Worm (Caenorhabditis elegans) whole organism, L3 larva: ENCODE results near the gene Y62E10A.3.

ENCODE experiments used
- R02D3.7 ChIP-seq: fragments of 150-350 bp; optimal IDR thresholded peaks from 2 replicates; lab custom pipeline; 2014; ENCODE audit warnings: missing biosample characterization, missing genetic modification characterization
- ZK546.5 ChIP-seq: sonication (generic microtip); optimal IDR thresholded peaks from 2 replicates; lab custom pipeline; 2017; ENCODE audit warnings: missing biosample characterization, missing genetic modification characterization
- aly-2 ChIP-seq: fragments of 150-350 bp; optimal IDR thresholded peaks from 2 replicates; lab custom pipeline; 2014; ENCODE audit warnings: missing biosample characterization, missing genetic modification characterization
- ama-1 ChIP-seq: fragments of 150-350 bp; optimal IDR thresholded peaks from 2 replicates; lab custom pipeline; 2018
- ceh-9 ChIP-seq: sonication (generic microtip); optimal IDR thresholded peaks from 2 replicates; lab custom pipeline; 2018; ENCODE audit warnings: missing biosample characterization, missing genetic modification characterization
- egl-27 ChIP-seq: sonication (generic microtip); optimal IDR thresholded peaks from 4 replicates; lab custom pipeline; 2017; ENCODE audit warnings: missing biosample characterization, missing genetic modification reagents, missing genetic modification characterization
- elt-1 ChIP-seq: fragments of 150-350 bp; optimal IDR thresholded peaks from 2 replicates; lab custom pipeline; 2014; ENCODE audit warnings: missing biosample characterization, missing genetic modification characterization
- elt-2 ChIP-seq: sonication (generic microtip); optimal IDR thresholded peaks from 2 replicates; lab custom pipeline; 2016; ENCODE audit warnings: missing genetic modification reagents, mild to moderate bottlenecking, missing genetic modification characterization, missing compliant biosample characterization
- elt-3 ChIP-seq, 3 experiments: fragments of 150-350 bp in 1 of 3; sonication (generic microtip) in 2 of 3; optimal IDR thresholded peaks; 2 replicates in 2 of 3; 4 replicates in 1 of 3; lab custom pipeline; 2014 to 2017; ENCODE audit warnings: missing biosample characterization in 3 of 3, missing genetic modification characterization in 3 of 3
- eor-1 ChIP-seq, 2 experiments: fragments of 150-350 bp; optimal IDR thresholded peaks; 2 replicates each; lab custom pipeline; 2014 to 2018; ENCODE audit warnings: missing biosample characterization in 2 of 2, missing genetic modification characterization in 2 of 2
- fkh-2 ChIP-seq: fragments of 150-350 bp; optimal IDR thresholded peaks from 2 replicates; lab custom pipeline; 2014; ENCODE audit warnings: missing biosample characterization, missing genetic modification reagents, missing genetic modification characterization
- fos-1 ChIP-seq: fragments of 150-350 bp; optimal IDR thresholded peaks from 2 replicates; lab custom pipeline; 2014; ENCODE audit warnings: missing biosample characterization, missing genetic modification characterization
- hmg-11 ChIP-seq: sonication (generic microtip); optimal IDR thresholded peaks from 2 replicates; lab custom pipeline; 2016; ENCODE audit warnings: missing genetic modification characterization, missing compliant biosample characterization
- jun-1 ChIP-seq: fragments of 150-350 bp; optimal IDR thresholded peaks from 2 replicates; lab custom pipeline; 2014; ENCODE audit warnings: missing biosample characterization, missing genetic modification reagents, missing genetic modification characterization
- lin-39 ChIP-seq: fragments of 150-350 bp; optimal IDR thresholded peaks from 2 replicates; lab custom pipeline; 2018; ENCODE audit warnings: missing biosample characterization, missing genetic modification reagents, missing genetic modification characterization
- mdl-1 ChIP-seq: fragments of 150-350 bp; optimal IDR thresholded peaks from 2 replicates; lab custom pipeline; 2014; ENCODE audit warnings: missing biosample characterization, missing genetic modification characterization
- mml-1 ChIP-seq: fragments of 150-350 bp; sonication (generic microtip); optimal IDR thresholded peaks from 3 replicates; lab custom pipeline; 2014; ENCODE audit warnings: missing biosample characterization, missing genetic modification characterization
- nhr-11 ChIP-seq: fragments of 150-350 bp; optimal IDR thresholded peaks from 2 replicates; lab custom pipeline; 2014; ENCODE audit warnings: missing biosample characterization, missing genetic modification characterization
- nhr-23 ChIP-seq: fragments of 150-350 bp; optimal IDR thresholded peaks from 2 replicates; lab custom pipeline; 2014; ENCODE audit warnings: missing biosample characterization, missing genetic modification reagents, missing genetic modification characterization
- nhr-25 ChIP-seq: sonication (generic microtip); optimal IDR thresholded peaks from 2 replicates; lab custom pipeline; 2017; ENCODE audit warnings: missing biosample characterization, missing genetic modification characterization
- nhr-28 ChIP-seq: fragments of 150-350 bp; optimal IDR thresholded peaks from 2 replicates; lab custom pipeline; 2014; ENCODE audit warnings: missing biosample characterization, missing genetic modification characterization
- nhr-43 ChIP-seq: sonication (generic microtip); optimal IDR thresholded peaks from 2 replicates; lab custom pipeline; 2016; ENCODE audit warnings: mild to moderate bottlenecking, missing genetic modification characterization, missing compliant biosample characterization; ENCODE audit not compliant: poor library complexity, severe bottlenecking
- nhr-67 ChIP-seq: fragments of 150-350 bp; optimal IDR thresholded peaks from 2 replicates; lab custom pipeline; 2014; ENCODE audit warnings: missing biosample characterization, missing genetic modification characterization
- nhr-76 ChIP-seq: fragments of 150-350 bp; sonication (generic microtip); optimal IDR thresholded peaks from 5 replicates; lab custom pipeline; 2014; ENCODE audit warnings: missing biosample characterization, missing genetic modification characterization
- nhr-77 ChIP-seq: fragments of 150-350 bp; optimal IDR thresholded peaks from 2 replicates; lab custom pipeline; 2014; ENCODE audit warnings: missing biosample characterization, missing genetic modification characterization
- pha-4 ChIP-seq: fragments of 150-350 bp; optimal IDR thresholded peaks from 2 replicates; lab custom pipeline; 2014; ENCODE audit warnings: missing biosample characterization, missing genetic modification reagents, missing genetic modification characterization
- pqm-1 ChIP-seq: fragments of 150-350 bp; optimal IDR thresholded peaks from 2 replicates; lab custom pipeline; 2017; ENCODE audit warnings: missing biosample characterization, missing genetic modification characterization, inconsistent platforms
- tbx-2 ChIP-seq: sonication (generic microtip); optimal IDR thresholded peaks from 2 replicates; lab custom pipeline; 2016; ENCODE audit warnings: mild to moderate bottlenecking, missing genetic modification characterization, missing compliant biosample characterization
- unc-39 ChIP-seq: sonication (generic microtip); optimal IDR thresholded peaks from 4 replicates; lab custom pipeline; 2017; ENCODE audit warnings: missing biosample characterization, missing genetic modification characterization
- unc-62 ChIP-seq: fragments of 150-350 bp; sonication (generic microtip); optimal IDR thresholded peaks from 4 replicates; lab custom pipeline; 2014; ENCODE audit warnings: missing biosample characterization, missing genetic modification reagents, missing genetic modification characterization
- zag-1 ChIP-seq: fragments of 150-350 bp; optimal IDR thresholded peaks from 2 replicates; lab custom pipeline; 2014; ENCODE audit warnings: missing biosample characterization, missing genetic modification characterization
- ztf-11 ChIP-seq: fragments of 150-350 bp; optimal IDR thresholded peaks from 2 replicates; lab custom pipeline; 2014; ENCODE audit warnings: missing biosample characterization, missing genetic modification characterization
- ztf-4 ChIP-seq: fragments of 150-350 bp; optimal IDR thresholded peaks from 2 replicates; lab custom pipeline; 2014; ENCODE audit warnings: missing biosample characterization, missing genetic modification characterization

Y62E10A.3 gene

ce11 chrIV:13348592-13348991, 11.5 kb downstream of the Y62E10A.3 start, which contains the start of gene W02A2.12:
Gene W02A2.12, minus strand, starts transcription at chrIV:13348831.
- no peak for TF ChIP-seq nhr-23 (tag; lab: Kevin White, UChicago)
- TF ChIP-seq tbx-2 (tag; lab: Kevin White, UChicago), result no peak
- TF ChIP-seq R02D3.7 (tag; lab: Kevin White, UChicago), result no peak
- TF ChIP-seq egl-27 (tag; lab: Kevin White, UChicago), result no peak
- TF ChIP-seq jun-1, result no peak
- no peak for TF ChIP-seq ceh-9
- no peak for TF ChIP-seq unc-62
- no peak for TF ChIP-seq hmg-11 (tag; lab: Kevin White, UChicago)
- no peak for TF ChIP-seq elt-3 (tag; optimal IDR thresholded peaks at IDR 0.05; lab: Kevin White, UChicago)

ce11 chrIV:13347232-13347715, 12.8 kb downstream of the Y62E10A.3 start, which contains the start of gene W02A2.9:
Gene W02A2.9, plus strand, starts transcription at chrIV:13347665.
- TF ChIP-seq elt-2 (tag; lab: Kevin White, UChicago) (peak; percentile 89), pqm-1 (tag; lab: Kevin White, UChicago) (peak; percentile 99), pha-4 (tag; lab: Kevin White, UChicago) (peak; percentile 87), nhr-67 (tag; lab: Kevin White, UChicago) (no peak), jun-1 (peak; percentile 60)

DNA sequence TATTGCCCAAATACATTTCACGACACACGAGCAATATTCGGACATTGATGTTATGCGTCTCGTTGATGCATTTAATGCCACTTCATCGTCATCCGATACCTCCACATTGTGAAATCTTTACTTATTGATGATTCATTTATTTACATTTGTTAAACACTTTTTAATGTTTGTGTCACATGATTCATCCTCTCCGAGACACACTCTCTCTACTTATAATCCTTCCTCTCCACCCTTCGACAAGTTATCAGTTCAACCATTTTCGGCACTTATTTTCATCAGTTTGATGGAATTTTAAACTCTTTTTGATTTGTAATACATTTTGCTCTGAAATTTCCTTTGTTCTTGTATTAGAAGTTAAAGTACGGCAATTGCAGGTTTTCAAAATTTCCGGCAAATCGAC, 14.0 kb downstream of the Y62E10A.3 start:
- TF ChIP-seq nhr-77 (tag; lab: Kevin White, UChicago), result no peak
- peak; percentile 85 for TF ChIP-seq jun-1
- TF ChIP-seq zag-1 (tag; lab: Kevin White, UChicago), result no peak
- peak; percentile 99 for TF ChIP-seq pha-4 (tag; lab: Kevin White, UChicago)
- no peak for TF ChIP-seq unc-39
- TF ChIP-seq fos-1 (tag; lab: Kevin White, UChicago), result peak; percentile 36
- peak; percentile 66 for TF ChIP-seq elt-2 (tag; lab: Kevin White, UChicago)
- TF ChIP-seq pqm-1 (tag; lab: Kevin White, UChicago), result peak; percentile 64
- no peak for TF ChIP-seq aly-2 (tag; lab: Kevin White, UChicago)
- no peak for TF ChIP-seq eor-1 (tag; optimal IDR thresholded peaks at IDR 0.05; lab: Kevin White, UChicago)

DNA sequence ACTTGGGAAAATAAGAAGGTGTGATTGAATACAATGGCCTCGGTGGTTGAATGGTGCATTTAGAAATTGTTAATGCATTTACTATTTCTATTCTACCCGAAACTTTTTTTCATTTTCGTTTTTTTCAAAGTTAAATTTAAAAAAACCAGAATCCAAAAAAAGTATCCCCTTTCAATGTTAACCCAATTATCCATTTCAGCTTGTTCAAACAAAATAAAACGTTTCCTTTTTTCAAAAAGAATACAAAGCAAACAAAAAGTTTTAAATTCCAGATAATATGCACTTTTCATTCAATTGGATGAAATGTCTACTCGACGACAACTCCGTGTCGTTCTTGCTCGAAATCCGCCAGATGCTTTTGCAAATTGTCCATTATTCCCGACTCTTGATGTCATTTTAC, 17.5 kb downstream of the Y62E10A.3 start, which contains the start of gene W02A2.5:
W02A2.5 (plus strand) TSS at position 301 of the 400 bp plus-strand sequence.
- TF ChIP-seq pqm-1 (tag; lab: Kevin White, UChicago), result no peak
- TF ChIP-seq elt-1 (tag; lab: Kevin White, UChicago), result no peak
- no peak for TF ChIP-seq nhr-11 (tag; lab: Kevin White, UChicago)
- no peak for TF ChIP-seq nhr-43 (tag; lab: Kevin White, UChicago)
- no peak for TF ChIP-seq lin-39 (tag; lab: Kevin White, UChicago)
- TF ChIP-seq nhr-28, result no peak
- no peak for TF ChIP-seq fkh-2 (tag; lab: Kevin White, UChicago)
- TF ChIP-seq mdl-1, result no peak
- TF ChIP-seq ztf-4, result no peak
- TF ChIP-seq ZK546.5 (tag; lab: Kevin White, UChicago), result no peak
- TF ChIP-seq, all 47 proteins: peak for 0

DNA sequence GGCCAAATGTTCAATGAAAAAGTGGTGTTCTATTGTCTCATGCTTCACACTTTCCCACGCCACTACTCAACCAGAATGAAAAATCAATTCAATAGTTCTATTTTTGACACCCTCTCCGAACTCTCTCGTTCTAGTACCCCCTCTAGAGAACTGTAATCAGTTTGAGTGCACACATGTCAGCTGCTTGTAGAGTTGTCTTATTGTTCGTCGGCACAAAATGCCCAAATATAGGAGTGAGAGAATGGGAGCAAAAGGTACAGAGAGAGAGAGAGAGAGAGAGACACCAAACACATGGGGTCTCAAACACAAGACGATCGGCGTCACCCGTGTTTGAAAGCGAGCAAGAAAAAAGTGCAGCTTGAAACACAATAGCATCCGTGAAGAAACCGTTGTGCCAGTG, 25.8 kb downstream of the Y62E10A.3 start:
- TF ChIP-seq ama-1 (lab: Kevin White, UChicago) (no peak), nhr-25 (no peak), hmg-11 (tag; lab: Kevin White, UChicago) (no peak), egl-27 (tag; lab: Kevin White, UChicago) (no peak), lin-39 (tag; lab: Kevin White, UChicago) (no peak), pqm-1 (tag; lab: Kevin White, UChicago) (peak; percentile 49), fkh-2 (tag; lab: Kevin White, UChicago) (no peak), ztf-11 (no peak), mml-1 (tag; lab: Kevin White, UChicago) (no peak), elt-2 (tag; lab: Kevin White, UChicago) (peak; percentile 76), pha-4 (tag; lab: Kevin White, UChicago) (peak; percentile 61)

- TF ChIP-seq pha-4 (tag; lab: Kevin White, UChicago) (peak; percentile 28), nhr-76 (tag; lab: Kevin White, UChicago) (no peak)
Observed at ce11 chrIV:13331285-13331684, 28.8 kb downstream of the Y62E10A.3 start, which contains the start of gene pqn-74. Gene pqn-74, minus strand, starts transcription at chrIV:13331406.
